Worm (Caenorhabditis elegans): ENCODE data around the gene sdz-24.

Gene sdz-24

ce11 chrII:627913-628312, 30.6 kb upstream of the sdz-24 start:
- TF ChIP-seq nhr-179 (tag; optimal IDR thresholded peaks at IDR 0.05) (no peak), aptf-2 (GFP tag; conservative IDR thresholded peaks at IDR 0.05) (no peak), K12H6.12 (tag; optimal IDR thresholded peaks at IDR 0.05) (no peak), lag-1 (GFP tag; IDR thresholded peaks at IDR 0.05) (no peak), hsf-1 (GFP tag; IDR thresholded peaks at IDR 0.05) (no peak), snpc-4 (GFP tag; optimal IDR thresholded peaks at IDR 0.05) (no peak), snpc-4 (tag; optimal IDR thresholded peaks at IDR 0.05) (no peak), F55B11.4 (tag; optimal IDR thresholded peaks at IDR 0.05; ENCODE audit: borderline replicate concordance, insufficient read depth) (no peak), lin-40 (tag; optimal IDR thresholded peaks at IDR 0.05) (no peak), repo-1 (tag; optimal IDR thresholded peaks at IDR 0.05) (no peak), madf-6 (GFP tag; IDR thresholded peaks at IDR 0.05) (no peak), zim-3 (tag; optimal IDR thresholded peaks at IDR 0.05) (no peak), chd-7 (tag; optimal IDR thresholded peaks at IDR 0.05) (no peak), efl-1 (GFP tag; optimal IDR thresholded peaks at IDR 0.05) (no peak), bed-1 (GFP tag; IDR thresholded peaks at IDR 0.05) (no peak), tlf-1 (GFP tag; optimal IDR thresholded peaks at IDR 0.05) (no peak), snpc-3.4 (tag; optimal IDR thresholded peaks at IDR 0.05) (no peak), nfyb-1 (GFP tag; IDR thresholded peaks at IDR 0.05) (no peak), athp-1 (tag; optimal IDR thresholded peaks at IDR 0.05) (no peak), T07F8.4 (tag; optimal IDR thresholded peaks at IDR 0.05) (no peak), ceh-100 (GFP tag; IDR thresholded peaks at IDR 0.05) (no peak)

- TF ChIP-seq Y53F4B.3 (GFP tag; IDR thresholded peaks at IDR 0.05) (peak; percentile 96; the same call in 1 of the 2 replicates), egrh-3 (GFP tag; IDR thresholded peaks at IDR 0.05) (peak; percentile 91)
Observed at ce11 chrII:629454-629853, 29.0 kb upstream of the sdz-24 start.

ce11 chrII:632545-632944, 25.9 kb upstream of the sdz-24 start:
- TF ChIP-seq Y56A3A.18 (GFP tag; IDR thresholded peaks at IDR 0.05) = 0 out of 2 replicates have a peak, but pooled peaks have one; percentile 26
- peak; percentile 98 for TF ChIP-seq hsf-1 (GFP tag; IDR thresholded peaks at IDR 0.05)
- TF ChIP-seq dox-1 (GFP tag; IDR thresholded peaks at IDR 0.05) = peak; percentile 87
- TF ChIP-seq madf-3 (GFP tag; IDR thresholded peaks at IDR 0.05) = 0 out of 2 replicates have a peak, but pooled peaks have one; percentile 71
- peak; percentile 59; the same call in 1 of the 2 replicates for TF ChIP-seq rcor-1 (GFP tag; IDR thresholded peaks at IDR 0.05)
- TF ChIP-seq ceh-40 (GFP tag; IDR thresholded peaks at IDR 0.05) = peak; percentile 72; the same call in 1 of the 2 replicates
- peak; percentile 29; the same call in 1 of the 2 replicates for TF ChIP-seq egrh-3 (GFP tag; IDR thresholded peaks at IDR 0.05)
- TF ChIP-seq madf-6 (GFP tag; IDR thresholded peaks at IDR 0.05) = peak; percentile 57; the same call in 1 of the 2 replicates

- TF ChIP-seq aptf-2 (GFP tag; conservative IDR thresholded peaks at IDR 0.05) = 0 out of 2 replicates have a peak, but pooled peaks have one; percentile 5
- 0 out of 2 replicates have a peak, but pooled peaks have one; percentile 5 for TF ChIP-seq F33H1.4 (GFP tag; IDR thresholded peaks at IDR 0.05)
- peak; percentile 62; the same call in 1 of the 2 replicates for TF ChIP-seq egrh-3 (GFP tag; IDR thresholded peaks at IDR 0.05)
Observed at ce11 chrII:633144-633543, 25.3 kb upstream of the sdz-24 start.

ce11 chrII:633984-634383, 24.5 kb upstream of the sdz-24 start, which contains the start of gene T04B8.1:
T04B8.1 (plus strand) TSS chrII:634284.
- no peak for TF ChIP-seq dox-1 (GFP tag; IDR thresholded peaks at IDR 0.05)
- TF ChIP-seq zim-3 (tag; optimal IDR thresholded peaks at IDR 0.05) = no peak
- TF ChIP-seq nhr-27 (tag; optimal IDR thresholded peaks at IDR 0.05) = no peak
- no peak for TF ChIP-seq Y95B8A.8 (GFP tag; IDR thresholded peaks at IDR 0.05)
- TF ChIP-seq rec-8 (tag; optimal IDR thresholded peaks at IDR 0.05) = no peak
- TF ChIP-seq K11D2.4 (GFP tag; IDR thresholded peaks at IDR 0.05) = no peak
- no peak for TF ChIP-seq nhr-120 (GFP tag; IDR thresholded peaks at IDR 0.05)
- no peak for TF ChIP-seq rpc-1 (optimal IDR thresholded peaks at IDR 0.05)
- no peak for TF ChIP-seq rpc-1 (tag; optimal IDR thresholded peaks at IDR 0.05)
- no peak for TF ChIP-seq lin-26 (GFP tag; IDR thresholded peaks at IDR 0.05)
- no peak for TF ChIP-seq dpl-1 (GFP tag; optimal IDR thresholded peaks at IDR 0.05)
- no peak for TF ChIP-seq ztf-18 (tag; optimal IDR thresholded peaks at IDR 0.05)
- TF ChIP-seq F52B5.7 (tag; optimal IDR thresholded peaks at IDR 0.05) = no peak
- no peak for TF ChIP-seq egl-18 (GFP tag; IDR thresholded peaks at IDR 0.05)

Measured in whole organism, young adult.